Worm (Caenorhabditis elegans): ENCODE measurements around the gene gcy-21.
"Not testable (repeated sequence)": the region's sequence is repeated elsewhere in the genome, so short reads cannot be mapped to it uniquely, and the experiment has no call there.

Gene gcy-21

DNA sequence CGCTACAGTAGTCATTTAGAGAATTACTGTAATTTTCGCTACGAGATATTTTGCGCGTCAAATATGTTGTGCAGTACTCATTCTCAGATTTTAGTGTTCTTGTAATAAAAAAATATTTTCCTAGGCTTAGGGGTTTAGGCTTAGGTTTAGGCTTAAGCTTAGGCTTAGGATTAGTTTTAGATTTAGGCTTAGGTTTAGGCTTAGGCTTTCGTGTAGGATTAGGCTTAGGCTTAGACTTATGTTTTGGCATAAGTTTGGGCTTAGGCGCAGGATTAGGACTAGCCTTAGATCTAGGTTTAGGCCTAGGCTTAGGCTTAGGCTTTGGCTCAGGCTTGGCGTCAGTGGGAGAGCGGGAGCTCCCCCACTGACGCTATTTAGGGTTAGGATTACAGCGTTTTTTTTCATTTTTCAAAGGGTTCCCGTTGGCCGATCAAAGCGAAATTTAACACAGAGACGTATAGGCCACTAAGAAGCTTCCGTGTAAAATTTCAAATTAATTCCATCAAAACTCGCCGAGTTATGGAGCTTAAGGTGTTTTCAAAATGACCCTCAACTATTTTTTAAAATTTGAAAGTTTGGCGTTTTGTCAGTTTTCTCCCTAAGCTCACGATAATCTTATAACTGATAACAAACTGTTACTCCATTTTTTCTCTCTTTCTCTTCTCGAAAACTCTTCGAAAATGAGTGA, 19.9 kb upstream of the gcy-21 start, which contains the start of gene F22E5.8:
TSS of gene F22E5.8 (plus strand) at position 638 of the 688 bp plus-strand sequence.
- TF ChIP-seq ceh-36 (tag; optimal IDR thresholded peaks at IDR 0.05) = peak; percentile 58
- 0 out of 2 replicates have a peak, but pooled peaks have one; percentile 10 for TF ChIP-seq pes-1 (GFP tag; IDR thresholded peaks at IDR 0.05)

DNA sequence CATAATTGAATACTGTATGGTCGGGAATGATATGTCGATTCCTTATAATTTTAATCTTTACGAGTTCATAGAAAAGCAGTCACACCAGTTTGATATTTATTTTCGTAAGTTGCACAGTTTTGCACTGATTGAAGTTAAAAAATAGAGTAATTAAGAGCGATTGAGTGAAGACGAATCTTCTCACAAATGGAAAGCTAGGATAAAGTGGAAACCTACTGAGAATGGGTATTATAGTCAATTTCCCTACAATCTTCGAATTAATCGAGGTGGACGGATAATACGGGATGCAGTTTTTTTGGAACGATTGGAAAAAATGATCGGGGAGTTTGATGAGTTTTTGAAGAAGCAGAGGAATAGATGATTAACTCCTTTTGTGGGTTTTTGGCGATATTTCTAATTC, 18.5 kb upstream of the gcy-21 start, which contains the start of gene F22E5.23:
TSS of gene F22E5.23 (plus strand) at position 301 of the 400 bp plus-strand sequence.
- TF ChIP-seq tbx-11 (GFP tag; IDR thresholded peaks at IDR 0.05) (no peak), B0310.2 (tag; optimal IDR thresholded peaks at IDR 0.05) (no peak), tra-4 (tag; optimal IDR thresholded peaks at IDR 0.05) (no peak), hnd-1 (tag; optimal IDR thresholded peaks at IDR 0.05) (no peak), scrt-1 (GFP tag; IDR thresholded peaks at IDR 0.05) (no peak), sea-1 (GFP tag; conservative IDR thresholded peaks at IDR 0.05) (no peak), flt-1 (GFP tag; IDR thresholded peaks at IDR 0.05) (no peak), tbx-37 (GFP tag; conservative IDR thresholded peaks at IDR 0.05) (no peak), hmbx-1 (tag; optimal IDR thresholded peaks at IDR 0.05) (no peak), F13C5.2 (tag; optimal IDR thresholded peaks at IDR 0.05) (no peak), aly-1 (tag; optimal IDR thresholded peaks at IDR 0.05) (no peak), ama-1 (optimal IDR thresholded peaks at IDR 0.05) (no peak), ceh-13 (GFP tag; optimal IDR thresholded peaks at IDR 0.05) (no peak), ceh-36 (tag; optimal IDR thresholded peaks at IDR 0.05) (no peak), pes-1 (GFP tag; IDR thresholded peaks at IDR 0.05) (no peak), hmg-4 (GFP tag; optimal IDR thresholded peaks at IDR 0.05) (no peak)

DNA sequence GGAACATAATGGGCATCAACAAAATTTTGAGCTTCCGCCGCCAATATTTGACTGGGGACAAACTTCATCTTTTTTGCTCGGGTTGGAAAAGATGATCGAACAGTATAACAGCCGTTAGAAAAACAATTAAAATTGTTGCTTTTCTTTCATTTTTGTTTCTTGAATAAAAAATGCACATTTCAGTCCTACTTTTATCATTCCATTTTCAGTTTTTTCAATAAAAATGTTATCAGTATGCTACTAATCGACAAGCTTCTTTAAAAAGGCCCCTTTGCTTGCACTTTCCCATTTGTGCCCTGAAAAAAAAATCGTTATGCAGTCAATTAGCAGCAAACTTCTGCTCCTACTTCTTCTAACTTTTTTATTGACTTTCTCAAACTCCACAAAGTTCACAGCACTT, 17.7 kb upstream of the gcy-21 start, which contains the start of gene F22E5.7:
TSS of gene F22E5.7 (plus strand) at position 301 of the 400 bp plus-strand sequence.
- TF ChIP-seq sea-1 (GFP tag; conservative IDR thresholded peaks at IDR 0.05) = no peak
- TF ChIP-seq ceh-36 (tag; optimal IDR thresholded peaks at IDR 0.05) = no peak
- no peak for TF ChIP-seq scrt-1 (GFP tag; IDR thresholded peaks at IDR 0.05)
- no peak for TF ChIP-seq tbx-37 (GFP tag; conservative IDR thresholded peaks at IDR 0.05)
- TF ChIP-seq tra-4 (tag; optimal IDR thresholded peaks at IDR 0.05) = no peak
- TF ChIP-seq hmbx-1 (tag; optimal IDR thresholded peaks at IDR 0.05) = no peak
- no peak for TF ChIP-seq hmg-4 (GFP tag; optimal IDR thresholded peaks at IDR 0.05)
- TF ChIP-seq pes-1 (GFP tag; IDR thresholded peaks at IDR 0.05) = no peak
- no peak for TF ChIP-seq aly-1 (tag; optimal IDR thresholded peaks at IDR 0.05)
- no peak for TF ChIP-seq ama-1 (optimal IDR thresholded peaks at IDR 0.05)
- TF ChIP-seq hnd-1 (tag; optimal IDR thresholded peaks at IDR 0.05) = no peak
- no peak for TF ChIP-seq flt-1 (GFP tag; IDR thresholded peaks at IDR 0.05)
- TF ChIP-seq B0310.2 (tag; optimal IDR thresholded peaks at IDR 0.05) = no peak
- no peak for TF ChIP-seq ets-7 (tag; optimal IDR thresholded peaks at IDR 0.05)
- TF ChIP-seq F13C5.2 (tag; optimal IDR thresholded peaks at IDR 0.05) = no peak

DNA sequence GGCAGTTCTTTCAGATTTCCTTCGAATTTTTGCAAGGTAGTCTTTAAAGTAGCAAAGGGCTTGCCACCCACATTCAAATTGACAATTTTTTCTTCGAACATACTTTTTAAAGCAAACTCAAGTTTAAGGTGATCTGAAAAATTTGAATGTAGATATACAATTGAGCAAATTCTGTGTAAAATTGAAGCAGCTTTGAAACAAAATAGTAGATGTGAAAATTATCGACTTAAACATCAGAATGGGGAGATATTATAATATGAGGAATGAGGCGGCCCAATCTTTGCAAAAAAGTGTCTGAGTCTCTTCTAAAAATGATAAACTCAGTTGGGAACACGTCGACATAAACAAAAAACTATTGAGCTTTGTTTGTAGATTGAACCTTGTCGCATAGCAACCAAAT, 15.0 kb upstream of the gcy-21 start, which contains the start of gene F22E5.11:
TSS of gene F22E5.11 (minus strand) at position 101 of the 400 bp plus-strand sequence.
- TF ChIP-seq tra-4 (tag; optimal IDR thresholded peaks at IDR 0.05) (no peak), ceh-36 (tag; optimal IDR thresholded peaks at IDR 0.05) (no peak), tbx-37 (GFP tag; conservative IDR thresholded peaks at IDR 0.05) (no peak), flt-1 (GFP tag; IDR thresholded peaks at IDR 0.05) (no peak), ets-7 (tag; optimal IDR thresholded peaks at IDR 0.05) (no peak), hmbx-1 (tag; optimal IDR thresholded peaks at IDR 0.05) (no peak), scrt-1 (GFP tag; IDR thresholded peaks at IDR 0.05) (no peak), ceh-13 (GFP tag; optimal IDR thresholded peaks at IDR 0.05) (no peak), F13C5.2 (tag; optimal IDR thresholded peaks at IDR 0.05) (no peak), aly-1 (tag; optimal IDR thresholded peaks at IDR 0.05) (no peak), tbx-11 (GFP tag; IDR thresholded peaks at IDR 0.05) (no peak), B0310.2 (tag; optimal IDR thresholded peaks at IDR 0.05) (no peak), ama-1 (optimal IDR thresholded peaks at IDR 0.05) (no peak), hnd-1 (tag; optimal IDR thresholded peaks at IDR 0.05) (no peak), sea-1 (GFP tag; conservative IDR thresholded peaks at IDR 0.05) (no peak), pes-1 (GFP tag; IDR thresholded peaks at IDR 0.05) (no peak), hmg-4 (GFP tag; optimal IDR thresholded peaks at IDR 0.05) (no peak)

DNA sequence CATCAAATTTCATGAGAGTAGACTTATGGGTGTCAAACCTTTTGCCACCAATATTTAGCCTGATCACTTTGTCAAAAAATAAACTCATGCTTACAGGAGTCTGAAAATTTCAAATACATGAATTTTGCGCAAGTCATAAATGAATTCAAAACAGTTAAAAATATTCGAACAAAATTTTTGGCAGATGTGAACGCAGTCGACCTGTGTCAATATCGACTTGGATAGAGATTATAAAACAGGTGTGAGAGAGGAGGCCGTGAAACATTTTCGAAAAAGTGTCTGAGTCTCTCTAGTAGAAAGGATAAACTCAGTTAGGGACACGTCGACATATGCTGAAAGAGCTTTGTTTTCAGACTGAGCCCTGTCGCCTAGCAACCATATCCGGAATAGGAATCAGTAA, 12.7 kb upstream of the gcy-21 start, which contains the start of gene F22E5.12:
TSS of gene F22E5.12 (minus strand) at position 101 of the 400 bp plus-strand sequence.
- not testable (repeated sequence) for TF ChIP-seq sea-1 (GFP tag; conservative IDR thresholded peaks at IDR 0.05); ets-7 (tag; optimal IDR thresholded peaks at IDR 0.05); flt-1 (GFP tag; IDR thresholded peaks at IDR 0.05)

DNA sequence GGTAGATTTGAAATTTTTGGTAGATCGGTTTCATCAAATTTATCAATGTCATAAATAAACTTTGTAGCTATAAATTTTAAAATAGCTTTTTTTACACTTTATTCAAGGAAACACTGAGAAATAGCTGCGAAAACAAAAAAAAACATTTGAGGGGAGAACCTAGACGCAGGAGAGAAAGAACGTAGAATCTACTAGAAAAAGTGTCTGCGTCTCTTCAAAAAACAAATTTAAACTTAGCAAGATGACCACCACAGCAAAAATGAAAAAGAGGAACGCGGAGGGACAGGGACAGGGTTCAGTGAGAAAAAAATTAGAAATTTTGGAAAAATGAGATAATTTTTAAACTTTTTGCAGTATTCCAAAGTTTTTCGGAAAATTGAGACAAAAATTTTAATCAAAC, 10.4 kb upstream of the gcy-21 start:
- TF ChIP-seq sea-1 (GFP tag; conservative IDR thresholded peaks at IDR 0.05) (no peak), pes-1 (GFP tag; IDR thresholded peaks at IDR 0.05) (no peak), hmg-4 (GFP tag; optimal IDR thresholded peaks at IDR 0.05) (no peak), B0310.2 (tag; optimal IDR thresholded peaks at IDR 0.05) (no peak), tbx-37 (GFP tag; conservative IDR thresholded peaks at IDR 0.05) (no peak), ceh-36 (tag; optimal IDR thresholded peaks at IDR 0.05) (no peak), scrt-1 (GFP tag; IDR thresholded peaks at IDR 0.05) (no peak), tra-4 (tag; optimal IDR thresholded peaks at IDR 0.05) (no peak), hmbx-1 (tag; optimal IDR thresholded peaks at IDR 0.05) (no peak), F13C5.2 (tag; optimal IDR thresholded peaks at IDR 0.05) (no peak), flt-1 (GFP tag; IDR thresholded peaks at IDR 0.05) (no peak), ama-1 (optimal IDR thresholded peaks at IDR 0.05) (no peak), ceh-13 (GFP tag; optimal IDR thresholded peaks at IDR 0.05) (no peak), hnd-1 (tag; optimal IDR thresholded peaks at IDR 0.05) (no peak), aly-1 (tag; optimal IDR thresholded peaks at IDR 0.05) (no peak)

DNA sequence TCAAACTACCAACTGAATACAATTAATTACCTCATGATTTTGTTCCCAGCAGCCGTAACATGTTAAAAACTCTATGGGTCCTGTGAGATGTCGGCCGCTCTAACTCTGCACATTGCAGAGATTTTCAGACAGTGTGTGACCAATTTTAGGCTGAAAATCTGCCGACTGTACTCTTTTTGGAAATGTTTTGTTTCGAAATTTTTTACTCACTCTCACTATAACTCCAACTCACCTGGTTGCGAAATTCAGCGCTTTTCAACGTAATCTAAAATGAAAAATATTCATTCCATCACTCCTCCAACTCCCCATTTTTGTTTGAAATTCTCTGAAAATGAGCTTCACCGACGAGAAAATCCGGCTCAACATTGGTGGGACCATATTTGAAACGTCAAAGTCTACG, 9.9 kb upstream of the gcy-21 start, which contains the start of the genes F22E5.13 and F22E5.6:
TSS of gene F22E5.13 (minus strand) at position 101 of the 400 bp plus-strand sequence.
TSS of gene F22E5.6 (plus strand) at position 297 of the 400 bp plus-strand sequence.
- no peak for TF ChIP-seq sea-1 (GFP tag; conservative IDR thresholded peaks at IDR 0.05)
- no peak for TF ChIP-seq hmbx-1 (tag; optimal IDR thresholded peaks at IDR 0.05)
- TF ChIP-seq F13C5.2 (tag; optimal IDR thresholded peaks at IDR 0.05) = no peak
- TF ChIP-seq tbx-37 (GFP tag; conservative IDR thresholded peaks at IDR 0.05) = no peak
- no peak for TF ChIP-seq ceh-36 (tag; optimal IDR thresholded peaks at IDR 0.05)
- no peak for TF ChIP-seq pes-1 (GFP tag; IDR thresholded peaks at IDR 0.05)
- no peak for TF ChIP-seq tbx-11 (GFP tag; IDR thresholded peaks at IDR 0.05)
- TF ChIP-seq ets-7 (tag; optimal IDR thresholded peaks at IDR 0.05) = no peak
- no peak for TF ChIP-seq hmg-4 (GFP tag; optimal IDR thresholded peaks at IDR 0.05)
- TF ChIP-seq hnd-1 (tag; optimal IDR thresholded peaks at IDR 0.05) = no peak
